Fruit fly (Drosophila melanogaster): Measurements from ENCODE around the gene btsz.

The btsz gene

dm6 chr3R:14912449-14912987 lies 37.2 kb upstream of the btsz start (continued):
- no peak for TF ChIP-seq CG10321 (GFP tag; IDR thresholded peaks at IDR 0.05)
- TF ChIP-seq Pdp1 (GFP tag; optimal IDR thresholded peaks at IDR 0.05): peak in 1 of 2 experiments; percentile 73
- no peak for TF ChIP-seq ssp (GFP tag; IDR thresholded peaks at IDR 0.05)
- TF ChIP-seq dysf (GFP tag; IDR thresholded peaks at IDR 0.05): 0 out of 3 replicates have a peak, but pooled peaks have one; percentile 16
- TF ChIP-seq CG11456 (GFP tag; IDR thresholded peaks at IDR 0.05): 0 out of 3 replicates have a peak, but pooled peaks have one; percentile 31
- no peak for TF ChIP-seq trem (tag; optimal IDR thresholded peaks at IDR 0.05)
- no peak for TF ChIP-seq ranshi (GFP tag; IDR thresholded peaks at IDR 0.05)
- TF ChIP-seq CG11504 (tag; optimal IDR thresholded peaks at IDR 0.05): peak; percentile 55
- TF ChIP-seq CG9727 (GFP tag; optimal IDR thresholded peaks at IDR 0.05): peak; percentile 9
- no peak for TF ChIP-seq btn (GFP tag; optimal IDR thresholded peaks at IDR 0.05)
- TF ChIP-seq Dbx (GFP tag; IDR thresholded peaks at IDR 0.05): peak; percentile 42; the same call in 1 of the 3 replicates
- TF ChIP-seq CG7372 (GFP tag; IDR thresholded peaks at IDR 0.05): 0 out of 2 replicates have a peak, but pooled peaks have one; percentile 8
- peak; percentile 31 for TF ChIP-seq CG3281 (GFP tag; optimal IDR thresholded peaks at IDR 0.05)
- peak; percentile 47 for TF ChIP-seq CG10147 (GFP tag; optimal IDR thresholded peaks at IDR 0.05)
- no peak for TF ChIP-seq wor (GFP tag; IDR thresholded peaks at IDR 0.05)
- TF ChIP-seq CG2120 (GFP tag; optimal IDR thresholded peaks at IDR 0.05): peak; percentile 35
- TF ChIP-seq CG32532 (GFP tag; IDR thresholded peaks at IDR 0.05): peak; percentile 39; the same call in 1 of the 2 replicates
- TF ChIP-seq scrt (GFP tag; optimal IDR thresholded peaks at IDR 0.05): peak; percentile 28
- no peak for TF ChIP-seq CG30431 (GFP tag; optimal IDR thresholded peaks at IDR 0.05)
- TF ChIP-seq Sox102F (GFP tag; optimal IDR thresholded peaks at IDR 0.05): peak; percentile 6
- TF ChIP-seq CG15011 (GFP tag; optimal IDR thresholded peaks at IDR 0.05): peak; percentile 39
- peak; percentile 7 for TF ChIP-seq HHEX (GFP tag; optimal IDR thresholded peaks at IDR 0.05)
- peak; percentile 11 for TF ChIP-seq Sox100B (GFP tag; optimal IDR thresholded peaks at IDR 0.05)
- no peak for TF ChIP-seq CG14710 (tag; optimal IDR thresholded peaks at IDR 0.05)
- 0 out of 3 replicates have a peak, but pooled peaks have one; percentile 11 for TF ChIP-seq Mrtf (GFP tag; IDR thresholded peaks at IDR 0.05)
- TF ChIP-seq CG18599 (GFP tag; optimal IDR thresholded peaks at IDR 0.05): peak; percentile 79
- TF ChIP-seq gem (tag; optimal IDR thresholded peaks at IDR 0.05): peak; percentile 0
- TF ChIP-seq CG2678 (tag; optimal IDR thresholded peaks at IDR 0.05): peak; percentile 39
- TF ChIP-seq Meics (GFP tag; optimal IDR thresholded peaks at IDR 0.05): peak; percentile 32
- TF ChIP-seq Blimp-1 (GFP tag; optimal IDR thresholded peaks at IDR 0.05): peak; percentile 22

dm6 chr3R:14903837-14904431 lies 28.6 kb upstream of the btsz start, which contains the start of gene VhaPPA1-1:
VhaPPA1-1 (minus strand) TSS chr3R:14904061.
- TF ChIP-seq sug (tag; optimal IDR thresholded peaks at IDR 0.05): peak; percentile 69
- TF ChIP-seq chinmo (GFP tag; IDR thresholded peaks at IDR 0.05; ENCODE audit: partially characterized antibody): no peak
- no peak for TF ChIP-seq Lim3 (GFP tag; IDR thresholded peaks at IDR 0.05)
- TF ChIP-seq HLH54F (GFP tag; optimal IDR thresholded peaks at IDR 0.05): no peak
- TF ChIP-seq Atf3 (GFP tag; optimal IDR thresholded peaks at IDR 0.05): no peak
- no peak for TF ChIP-seq CG11398 (GFP tag; optimal IDR thresholded peaks at IDR 0.05)
- TF ChIP-seq ato (GFP tag; IDR thresholded peaks at IDR 0.05; ENCODE audit: partially characterized antibody): no peak
- TF ChIP-seq abd-A (tag; optimal IDR thresholded peaks at IDR 0.05): no peak
- no peak for TF ChIP-seq CG15011 (GFP tag; optimal IDR thresholded peaks at IDR 0.05)
- no peak for TF ChIP-seq seq (GFP tag; IDR thresholded peaks at IDR 0.05)
- no peak; the same call in 2 of the 3 replicates for TF ChIP-seq vnd (GFP tag; IDR thresholded peaks at IDR 0.05; ENCODE audit: partially characterized antibody)
- TF ChIP-seq rib (GFP tag; IDR thresholded peaks at IDR 0.05): no peak
- no peak for TF ChIP-seq Taf1 (GFP tag; IDR thresholded peaks at IDR 0.05)
- 0 out of 2 replicates have a peak, but pooled peaks have one; percentile 4 for TF ChIP-seq Rfx (GFP tag; IDR thresholded peaks at IDR 0.05)
- TF ChIP-seq otp (GFP tag; IDR thresholded peaks at IDR 0.05): no peak
- TF ChIP-seq CG6854 (GFP tag; optimal IDR thresholded peaks at IDR 0.05): no peak
- no peak for TF ChIP-seq pan (optimal IDR thresholded peaks at IDR 0.05)
- TF ChIP-seq pan (GFP tag; optimal IDR thresholded peaks at IDR 0.05 in 1 of 2, IDR thresholded peaks at IDR 0.05 in 1 of 2): peak in 1 of 2 experiments; percentile 11
- TF ChIP-seq Lpt (GFP tag; optimal IDR thresholded peaks at IDR 0.05): no peak
- TF ChIP-seq ssp (GFP tag; IDR thresholded peaks at IDR 0.05): no peak
- no peak for TF ChIP-seq CG1647 (GFP tag; optimal IDR thresholded peaks at IDR 0.05)
- peak; percentile 2 for TF ChIP-seq CG2202 (tag; optimal IDR thresholded peaks at IDR 0.05)
